Worm (Caenorhabditis elegans) whole organism, late embryonic: ENCODE results near the gene spig-8.

ENCODE experiments used
- ama-1 ChIP-seq: fragments of 150-350 bp; optimal IDR thresholded peaks from 2 replicates; lab custom pipeline; 2014
- elt-2 ChIP-seq: sonication (generic microtip); optimal IDR thresholded peaks from 2 replicates; lab custom pipeline; 2016; ENCODE audit warnings: missing genetic modification reagents, missing genetic modification characterization, missing compliant biosample characterization
- eyg-1 ChIP-seq: sonication (generic microtip); optimal IDR thresholded peaks from 2 replicates; lab custom pipeline; 2016; ENCODE audit warnings: missing genotype, missing genetic modification characterization, missing compliant biosample characterization
- nfya-1 ChIP-seq: sonication (generic microtip); optimal IDR thresholded peaks from 2 replicates; lab custom pipeline; 2017; ENCODE audit warnings: missing genetic modification characterization, mild to moderate bottlenecking, missing compliant biosample characterization, antibody characterized with exemption, moderate library complexity
- nhr-11 ChIP-seq: fragments of 150-350 bp; optimal IDR thresholded peaks from 2 replicates; lab custom pipeline; 2014; ENCODE audit warnings: missing biosample characterization, missing genetic modification characterization
- pha-4 ChIP-seq: fragments of 150-350 bp; optimal IDR thresholded peaks from 2 replicates; lab custom pipeline; 2018; ENCODE audit warnings: missing biosample characterization, missing genetic modification reagents, missing genetic modification characterization
- tbx-7 ChIP-seq: sonication (generic microtip); optimal IDR thresholded peaks from 2 replicates; lab custom pipeline; 2016; ENCODE audit warnings: missing genotype, missing genetic modification characterization, missing compliant biosample characterization
- zip-5 ChIP-seq: sonication (generic microtip); optimal IDR thresholded peaks from 2 replicates; lab custom pipeline; 2016; ENCODE audit warnings: missing genetic modification characterization, missing compliant biosample characterization

ce11 chrV:7096811-7097210 is 42.1 kb downstream of the spig-8 start:
- TF ChIP-seq zip-5 (tag; lab: Kevin White, UChicago) (no peak), nfya-1 (tag; lab: Kevin White, UChicago) (no peak), eyg-1 (tag; lab: Kevin White, UChicago) (no peak), tbx-7 (tag; lab: Kevin White, UChicago) (no peak), ama-1 (no peak), pha-4 (tag; lab: Kevin White, UChicago) (no peak), nhr-11 (tag; lab: Kevin White, UChicago) (no peak), elt-2 (no peak)
